Fruit fly (Drosophila melanogaster) whole organism, embryonic: ENCODE measurements around the gene MSAmiP.

Experiments
- Awh ChIP-seq: fragments of 200-800 bp; sonication (Bioruptor generic); IDR thresholded peaks from 2 replicates; pipeline ENCODE4, ENCODE4 v1.3.6; 2022; ENCODE audit warnings: missing biosample characterization, missing genetic modification characterization
- Bgb ChIP-seq: fragments of 200-800 bp; sonication (Bioruptor generic); IDR thresholded peaks from 2 replicates; pipeline ENCODE4 v1.3.6; 2022; ENCODE audit warnings: missing biosample characterization, missing genetic modification characterization; ENCODE audit not compliant: partially characterized antibody
- CG10209 ChIP-seq: fragments of 200-800 bp; sonication (Bioruptor generic); optimal IDR thresholded peaks from 3 replicates; lab custom pipeline; 2017; ENCODE audit warnings: missing biosample characterization, mild to moderate bottlenecking, missing genetic modification characterization, missing genetic modification reagents
- CG11093 ChIP-seq: fragments of 200-800 bp; sonication (Bioruptor generic); IDR thresholded peaks from 3 replicates; pipeline ENCODE4 v1.3.6; 2022; ENCODE audit warnings: missing biosample characterization, missing genetic modification characterization
- CG11247 ChIP-seq: fragments of 200-800 bp; sonication (Bioruptor generic); IDR thresholded peaks from 2 replicates; pipeline ENCODE4 v1.3.6; 2022; ENCODE audit warnings: missing biosample characterization, missing genetic modification characterization
- CG11723 ChIP-seq: fragments of 200-800 bp; sonication (Bioruptor generic); optimal IDR thresholded peaks from 2 replicates; lab custom pipeline; 2017; ENCODE audit warnings: missing biosample characterization, mild to moderate bottlenecking, missing genetic modification characterization
- CG12071 ChIP-seq: fragments of 200-800 bp; sonication (Bioruptor generic); optimal IDR thresholded peaks from 3 replicates; lab custom pipeline; 2018; ENCODE audit warnings: missing biosample characterization, mild to moderate bottlenecking, missing genetic modification characterization
- CG12744 ChIP-seq: fragments of 200-800 bp; sonication (Bioruptor generic); optimal IDR thresholded peaks from 2 replicates; lab custom pipeline; 2016; ENCODE audit warnings: missing biosample characterization, missing genetic modification characterization
- CG12769 ChIP-seq: fragments of 200-800 bp; sonication (Bioruptor generic); optimal IDR thresholded peaks from 2 replicates; lab custom pipeline; 2019; ENCODE audit warnings: missing biosample characterization, mild to moderate bottlenecking, missing genetic modification characterization, moderate library complexity
- CG12942 ChIP-seq: fragments of 200-800 bp; sonication (Bioruptor generic); optimal IDR thresholded peaks from 3 replicates; lab custom pipeline; 2016; ENCODE audit warnings: missing biosample characterization, missing genetic modification characterization
- CG13424 ChIP-seq: fragments of 200-800 bp; sonication (Bioruptor generic); optimal IDR thresholded peaks from 2 replicates; lab custom pipeline; 2019; ENCODE audit warnings: missing biosample characterization, mild to moderate bottlenecking, missing genetic modification characterization, moderate library complexity
- CG13775 ChIP-seq: fragments of 200-800 bp; sonication (Bioruptor generic); optimal IDR thresholded peaks from 3 replicates; lab custom pipeline; 2017; ENCODE audit warnings: missing biosample characterization, mild to moderate bottlenecking, missing genetic modification characterization
- CG14860 ChIP-seq: fragments of 200-800 bp; sonication (Bioruptor generic); IDR thresholded peaks from 3 replicates; pipeline ENCODE4 v1.3.6; 2022; ENCODE audit warnings: missing biosample characterization, missing genetic modification characterization; ENCODE audit not compliant: partially characterized antibody
- CG15479 ChIP-seq: fragments of 200-800 bp; sonication (Bioruptor generic); optimal IDR thresholded peaks from 3 replicates; lab custom pipeline; 2019; ENCODE audit warnings: missing biosample characterization, mild to moderate bottlenecking, missing genetic modification characterization, moderate library complexity
- CG17361 ChIP-seq: fragments of 200-800 bp; sonication (Bioruptor generic); IDR thresholded peaks from 3 replicates; pipeline ENCODE4 v1.3.6; 2022; ENCODE audit warnings: missing biosample characterization, missing genetic modification characterization
- CG17385 ChIP-seq: fragments of 200-800 bp; sonication (Bioruptor generic); optimal IDR thresholded peaks from 3 replicates; lab custom pipeline; 2018; ENCODE audit warnings: missing biosample characterization, mild to moderate bottlenecking, missing genetic modification characterization
- CG18262 ChIP-seq: fragments of 200-800 bp; optimal IDR thresholded peaks from 3 replicates; lab custom pipeline; 2019; ENCODE audit warnings: missing biosample characterization, mild to moderate bottlenecking, missing genetic modification characterization, moderate library complexity
- CG18619 ChIP-seq: fragments of 200-800 bp; sonication (Bioruptor generic); optimal IDR thresholded peaks from 3 replicates; lab custom pipeline; 2017; ENCODE audit warnings: missing biosample characterization, mild to moderate bottlenecking, missing genetic modification characterization
- CG2712 ChIP-seq: fragments of 200-800 bp; optimal IDR thresholded peaks from 3 replicates; lab custom pipeline; 2019; ENCODE audit warnings: missing biosample characterization, mild to moderate bottlenecking, missing genetic modification characterization, moderate library complexity
- CG2889 ChIP-seq: fragments of 200-800 bp; sonication (Bioruptor generic); IDR thresholded peaks from 3 replicates; pipeline ENCODE4 v1.3.6; 2022; ENCODE audit warnings: missing biosample characterization, missing genetic modification characterization
- CG30403 ChIP-seq: fragments of 200-800 bp; sonication (Bioruptor generic); optimal IDR thresholded peaks from 3 replicates; lab custom pipeline; 2016; ENCODE audit warnings: missing biosample characterization, missing genetic modification characterization
- CG4854 ChIP-seq: fragments of 200-800 bp; sonication (Bioruptor generic); optimal IDR thresholded peaks from 2 replicates; lab custom pipeline; 2016; ENCODE audit warnings: missing biosample characterization, missing genetic modification characterization, inconsistent platforms
- CG6765 ChIP-seq: fragments of 200-800 bp; sonication (Bioruptor generic); optimal IDR thresholded peaks from 3 replicates; lab custom pipeline; 2017; ENCODE audit warnings: missing biosample characterization, mild to moderate bottlenecking, missing genetic modification characterization
- CG7271 ChIP-seq: fragments of 200-800 bp; sonication (Bioruptor generic); optimal IDR thresholded peaks from 2 replicates; lab custom pipeline; 2018; ENCODE audit warnings: missing biosample characterization, mild to moderate bottlenecking, missing genetic modification characterization, moderate library complexity
- CG7928 ChIP-seq: fragments of 200-800 bp; sonication (Bioruptor generic); optimal IDR thresholded peaks from 2 replicates; lab custom pipeline; 2017; ENCODE audit warnings: missing biosample characterization, mild to moderate bottlenecking, missing genetic modification characterization
- CG7963 ChIP-seq: fragments of 200-800 bp; sonication (Bioruptor generic); IDR thresholded peaks from 3 replicates; pipeline ENCODE4 v1.3.6; 2022; ENCODE audit warnings: missing biosample characterization, missing genetic modification characterization; ENCODE audit not compliant: partially characterized antibody
- CG9215 ChIP-seq: fragments of 200-800 bp; sonication (Bioruptor generic); IDR thresholded peaks from 2 replicates; pipeline ENCODE4 v1.3.6; 2022; ENCODE audit warnings: missing biosample characterization, missing genetic modification characterization
- CoRest ChIP-seq: fragments of 200-800 bp; sonication (Bioruptor generic); optimal IDR thresholded peaks from 3 replicates; lab custom pipeline; 2018; ENCODE audit warnings: missing biosample characterization, mild to moderate bottlenecking, missing genetic modification characterization, moderate library complexity
- D19A ChIP-seq: fragments of 200-800 bp; optimal IDR thresholded peaks from 3 replicates; lab custom pipeline; 2019; ENCODE audit warnings: missing biosample characterization, mild to moderate bottlenecking, missing genetic modification characterization, moderate library complexity
- Dll ChIP-seq: fragments of 200-800 bp; sonication (Bioruptor generic); IDR thresholded peaks from 4 replicates; pipeline ENCODE4 v1.3.6; 2022; ENCODE audit warnings: missing biosample characterization, missing genetic modification characterization; ENCODE audit not compliant: partially characterized antibody
- Gug ChIP-seq: fragments of 200-800 bp; sonication (Bioruptor generic); IDR thresholded peaks from 4 replicates; pipeline ENCODE4 v1.3.6; 2022; ENCODE audit warnings: missing biosample characterization, missing genetic modification characterization
- Lpt ChIP-seq: fragments of >200 bp; optimal IDR thresholded peaks from 2 replicates; lab custom pipeline; 2018; ENCODE audit warnings: missing biosample characterization, missing genetic modification characterization
- Meics ChIP-seq: fragments of 200-800 bp; sonication (Bioruptor generic); optimal IDR thresholded peaks from 2 replicates; lab custom pipeline; 2017; ENCODE audit warnings: missing biosample characterization, mild to moderate bottlenecking, missing genetic modification characterization
- bcd ChIP-seq: fragments of 200-800 bp; sonication (Bioruptor generic); optimal IDR thresholded peaks from 2 replicates; lab custom pipeline; 2017; ENCODE audit warnings: missing biosample characterization, mild to moderate bottlenecking, missing genetic modification characterization
- chinmo ChIP-seq: fragments of 200-800 bp; sonication (Bioruptor generic); IDR thresholded peaks from 4 replicates; pipeline ENCODE4 v1.3.6; 2022; ENCODE audit warnings: missing biosample characterization, missing genetic modification characterization; ENCODE audit not compliant: partially characterized antibody
- chm ChIP-seq: fragments of 200-800 bp; sonication (Bioruptor generic); IDR thresholded peaks from 2 replicates; pipeline ENCODE4 v1.3.6; 2022; ENCODE audit warnings: missing biosample characterization, missing genetic modification characterization
- crol ChIP-seq: fragments of 200-800 bp; sonication (Bioruptor generic); IDR thresholded peaks from 2 replicates; pipeline ENCODE4 v1.3.6; 2022; ENCODE audit warnings: missing biosample characterization, missing genetic modification characterization
- cwo ChIP-seq: fragments of 200-800 bp; sonication (Bioruptor generic); optimal IDR thresholded peaks from 3 replicates; lab custom pipeline; 2017; ENCODE audit warnings: missing biosample characterization, missing genetic modification characterization, mild to moderate bottlenecking, moderate library complexity, missing genetic modification reagents
- fd3F ChIP-seq: fragments of 200-800 bp; sonication (Bioruptor generic); optimal IDR thresholded peaks from 2 replicates; lab custom pipeline; 2018; ENCODE audit warnings: missing biosample characterization, mild to moderate bottlenecking, missing genetic modification characterization, moderate library complexity
- fd96Cb ChIP-seq: fragments of 200-800 bp; sonication (Bioruptor generic); optimal IDR thresholded peaks from 2 replicates; lab custom pipeline; 2018; ENCODE audit warnings: missing biosample characterization, mild to moderate bottlenecking, missing genetic modification characterization, moderate library complexity
- gcm2 ChIP-seq: fragments of 200-800 bp; sonication (Bioruptor generic); optimal IDR thresholded peaks from 2 replicates; lab custom pipeline; 2016; ENCODE audit warnings: missing biosample characterization, missing genetic modification characterization
- gsb ChIP-seq: fragments of 200-800 bp; sonication (Bioruptor generic); IDR thresholded peaks from 2 replicates; pipeline ENCODE4 v1.3.6; 2022; ENCODE audit warnings: missing biosample characterization, missing genetic modification characterization
- h ChIP-seq: fragments of >200 bp; optimal IDR thresholded peaks from 2 replicates; lab custom pipeline; 2017
- mirr ChIP-seq: fragments of 200-800 bp; sonication (Bioruptor generic); optimal IDR thresholded peaks from 3 replicates; lab custom pipeline; 2018; ENCODE audit warnings: missing biosample characterization, mild to moderate bottlenecking, missing genetic modification characterization
- phol ChIP-seq: fragments of 200-800 bp; sonication (Bioruptor generic); optimal IDR thresholded peaks from 3 replicates; lab custom pipeline; 2018; ENCODE audit warnings: missing biosample characterization, mild to moderate bottlenecking, missing genetic modification characterization, moderate library complexity
- pzg ChIP-seq: fragments of 200-800 bp; sonication (Bioruptor generic); optimal IDR thresholded peaks from 3 replicates; lab custom pipeline; 2018; ENCODE audit warnings: missing biosample characterization, mild to moderate bottlenecking, missing genetic modification characterization, moderate library complexity
- slp2 ChIP-seq: fragments of 200-800 bp; sonication (Bioruptor generic); optimal IDR thresholded peaks from 2 replicates; lab custom pipeline; 2016; ENCODE audit warnings: missing biosample characterization, missing genetic modification characterization
- vvl ChIP-seq: fragments of 200-800 bp; sonication (Bioruptor generic); IDR thresholded peaks from 2 replicates; pipeline ENCODE4 v1.3.6; 2022; ENCODE audit warnings: missing biosample characterization, missing genetic modification characterization
- wdn ChIP-seq: fragments of 200-800 bp; sonication (Bioruptor generic); IDR thresholded peaks from 2 replicates; pipeline ENCODE4 v1.3.6; 2022; ENCODE audit warnings: missing biosample characterization, missing genetic modification characterization

MSAmiP gene

DNA sequence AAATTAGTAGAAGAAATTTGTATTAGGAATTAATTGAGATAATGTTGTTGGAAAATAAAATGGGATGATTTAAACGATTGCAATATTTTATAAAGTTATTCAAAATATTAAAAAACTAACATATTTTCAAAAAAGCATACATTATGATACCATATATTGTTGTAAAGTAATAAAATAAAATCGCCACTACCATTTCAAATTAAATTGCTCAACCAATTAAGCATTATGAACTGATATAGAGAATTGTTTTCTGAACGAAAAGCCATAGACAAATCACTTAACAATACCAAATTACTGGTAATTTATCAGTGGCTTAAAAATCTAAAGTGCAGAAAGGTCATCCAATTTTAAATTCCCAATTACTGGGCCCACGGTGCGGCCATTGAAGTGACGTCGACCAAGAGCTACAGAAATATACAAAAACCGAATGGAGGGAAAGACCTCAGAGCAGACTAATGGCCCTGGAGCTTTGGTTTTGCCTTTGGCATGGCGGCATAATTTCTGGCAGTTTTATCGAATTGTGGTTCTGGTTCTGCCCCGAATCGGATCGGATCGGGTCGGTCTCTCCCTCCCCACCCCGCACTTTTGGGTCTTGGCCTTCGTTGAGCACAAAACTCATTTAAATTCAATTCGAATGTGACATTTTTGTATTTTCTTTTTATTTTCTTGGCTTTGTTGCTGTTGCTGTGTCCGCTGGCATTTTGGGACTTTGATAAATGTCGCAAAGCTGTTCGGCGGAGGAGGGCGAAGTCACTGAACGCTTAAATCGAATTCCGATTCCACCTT is 22.9 kb downstream of the MSAmiP start:
- TF ChIP-seq pzg (GFP tag; lab: Kevin White, UChicago) (no peak), Gug (GFP tag; lab: Robert Waterston, UW) (no peak), fd96Cb (tag; lab: Kevin White, UChicago) (peak; percentile 0), CoRest (tag; lab: Kevin White, UChicago) (peak; percentile 54), Meics (GFP tag; lab: Kevin White, UChicago) (peak; percentile 51), CG2889 (GFP tag; lab: Robert Waterston, UW) (no peak), CG18262 (tag; lab: Kevin White, UChicago) (peak; percentile 45), Dll (GFP tag; lab: Robert Waterston, UW) (no peak), CG6765 (no peak), phol (tag; lab: Kevin White, UChicago) (peak; percentile 46), CG7963 (GFP tag; lab: Robert Waterston, UW) (no peak), CG11093 (GFP tag; lab: Robert Waterston, UW) (no peak), Bgb (GFP tag; lab: Robert Waterston, UW) (no peak), CG13424 (tag; lab: Kevin White, UChicago) (peak; percentile 28), chinmo (GFP tag; lab: Robert Waterston, UW) (0 out of 4 replicates have a peak, but pooled peaks have one; percentile 28), CG10209 (GFP tag; lab: Kevin White, UChicago) (peak; percentile 8), CG18619 (no peak), D19A (tag; lab: Kevin White, UChicago) (no peak), CG11247 (GFP tag; lab: Robert Waterston, UW) (no peak), CG12744 (GFP tag; lab: Kevin White, UChicago) (no peak), h (lab: Kevin White, UChicago) (no peak), CG12071 (no peak), mirr (GFP tag; lab: Kevin White, UChicago) (no peak), CG9215 (GFP tag; lab: Robert Waterston, UW) (no peak), CG2712 (tag; lab: Kevin White, UChicago) (peak; percentile 16), vvl (GFP tag; lab: Robert Waterston, UW) (0 out of 2 replicates have a peak, but pooled peaks have one; percentile 40), CG17385 (GFP tag; lab: Kevin White, UChicago) (no peak), Awh (GFP tag; lab: Robert Waterston, UW) (no peak), Lpt (GFP tag; lab: Kevin White, UChicago) (no peak), CG14860 (no peak), CG17361 (GFP tag; lab: Robert Waterston, UW) (peak; percentile 72), CG12942 (GFP tag; lab: Kevin White, UChicago) (no peak), crol (GFP tag; lab: Robert Waterston, UW) (peak; percentile 46), CG7928 (no peak), CG4854 (GFP tag; lab: Kevin White, UChicago) (no peak), CG7271 (tag; lab: Kevin White, UChicago) (no peak), CG11723 (GFP tag; lab: Kevin White, UChicago) (no peak), CG13775 (no peak), fd3F (GFP tag; lab: Kevin White, UChicago) (no peak), gsb (GFP tag; lab: Robert Waterston, UW) (0 out of 2 replicates have a peak, but pooled peaks have one; percentile 8), chm (no peak), CG30403 (GFP tag; lab: Kevin White, UChicago) (peak; percentile 17), gcm2 (GFP tag; lab: Kevin White, UChicago) (no peak), cwo (GFP tag; lab: Kevin White, UChicago) (no peak), wdn (GFP tag; lab: Robert Waterston, UW) (no peak), bcd (GFP tag; lab: Kevin White, UChicago) (peak; percentile 43), slp2 (GFP tag; lab: Kevin White, UChicago) (no peak), CG15479 (GFP tag; lab: Kevin White, UChicago) (no peak), CG12769 (tag; lab: Kevin White, UChicago) (peak; percentile 84)
